Worm (Caenorhabditis elegans): ENCODE results near the gene Y47D3B.3.

- TF ChIP-seq ceh-39 (tag; optimal IDR thresholded peaks at IDR 0.05) (no peak), flh-1 (GFP tag; optimal IDR thresholded peaks at IDR 0.05) (no peak), mep-1 (tag; optimal IDR thresholded peaks at IDR 0.05) (no peak), snpc-4 (tag; optimal IDR thresholded peaks at IDR 0.05) (no peak), unc-62 (GFP tag; optimal IDR thresholded peaks at IDR 0.05) (no peak), lsy-2 (tag; optimal IDR thresholded peaks at IDR 0.05) (no peak)
Measured at ce11 chrIII:11350107-11350826, 47.3 kb upstream of the Y47D3B.3 start.
